Worm (Caenorhabditis elegans) whole organism, L3 larva: ENCODE measurements around the gene hcp-1.
A peak's percentile ranks its signal among the peaks of the same experiment; 100 is the strongest.

Experiments used
- ZK546.5 ChIP-seq: sonication (generic microtip); optimal IDR thresholded peaks from 2 replicates; lab custom pipeline; 2017; ENCODE audit warnings: missing biosample characterization, missing genetic modification characterization
- mdl-1 ChIP-seq: fragments of 150-350 bp; optimal IDR thresholded peaks from 2 replicates; lab custom pipeline; 2014; ENCODE audit warnings: missing biosample characterization, missing genetic modification characterization
- nhr-76 ChIP-seq: fragments of 150-350 bp; sonication (generic microtip); optimal IDR thresholded peaks from 5 replicates; lab custom pipeline; 2014; ENCODE audit warnings: missing biosample characterization, missing genetic modification characterization
- pha-4 ChIP-seq: fragments of 150-350 bp; optimal IDR thresholded peaks from 2 replicates; lab custom pipeline; 2014; ENCODE audit warnings: missing biosample characterization, missing genetic modification reagents, missing genetic modification characterization
- pqm-1 ChIP-seq: fragments of 150-350 bp; optimal IDR thresholded peaks from 2 replicates; lab custom pipeline; 2017; ENCODE audit warnings: missing biosample characterization, missing genetic modification characterization, inconsistent platforms

- TF ChIP-seq mdl-1 (tag; lab: Kevin White, UChicago) (no peak), nhr-76 (no peak), pha-4 (tag; lab: Kevin White, UChicago) (peak; percentile 56), pqm-1 (tag; lab: Kevin White, UChicago) (peak; percentile 74), ZK546.5 (tag; lab: Kevin White, UChicago) (no peak)
Measured at ce11 chrV:6575406-6576130, 18.4 kb upstream of the hcp-1 start, which contains the start of gene fut-2.
